Fruit fly (Drosophila melanogaster): ENCODE data around the gene Gr10b.

Gr10b gene

dm6 chrX:11393003-11393620 lies 19.9 kb downstream of the Gr10b start (continued):
- TF ChIP-seq CkIIα-i1 (GFP tag; IDR thresholded peaks at IDR 0.05) (no peak), CG18262 (tag; optimal IDR thresholded peaks at IDR 0.05) (no peak), prd (optimal IDR thresholded peaks at IDR 0.05) (no peak), prd (GFP tag; IDR thresholded peaks at IDR 0.05) (no peak), HmgZ (tag; optimal IDR thresholded peaks at IDR 0.05) (peak; percentile 47), Atf-2 (GFP tag; optimal IDR thresholded peaks at IDR 0.05) (no peak), chinmo (GFP tag; IDR thresholded peaks at IDR 0.05; ENCODE audit: partially characterized antibody) (0 out of 4 replicates have a peak, but pooled peaks have one; percentile 43), Jarid2 (GFP tag; optimal IDR thresholded peaks at IDR 0.05) (no peak), MBD-R2 (GFP tag; IDR thresholded peaks at IDR 0.05) (no peak), CG10321 (GFP tag; IDR thresholded peaks at IDR 0.05) (no peak), CG14014 (GFP tag; IDR thresholded peaks at IDR 0.05) (0 out of 2 replicates have a peak, but pooled peaks have one; percentile 5), sens (GFP tag) (peak; percentile 53), CG3838 (GFP tag; optimal IDR thresholded peaks at IDR 0.05) (no peak)

dm6 chrX:11391364-11391915 lies 21.6 kb downstream of the Gr10b start:
- TF ChIP-seq CG10431 (GFP tag; optimal IDR thresholded peaks at IDR 0.05) (no peak), ATbp (GFP tag; optimal IDR thresholded peaks at IDR 0.05) (no peak), CG6254 (GFP tag; optimal IDR thresholded peaks at IDR 0.05) (no peak), CG15011 (GFP tag; optimal IDR thresholded peaks at IDR 0.05) (peak; percentile 14), CG6272 (GFP tag; IDR thresholded peaks at IDR 0.05) (0 out of 2 replicates have a peak, but pooled peaks have one; percentile 44), row (GFP tag; IDR thresholded peaks at IDR 0.05) (peak; percentile 66), CG15601 (tag; optimal IDR thresholded peaks at IDR 0.05) (no peak), pum (GFP tag; optimal IDR thresholded peaks at IDR 0.05) (no peak), salm (tag; optimal IDR thresholded peaks at IDR 0.05) (peak; percentile 13), CG14667 (GFP tag; IDR thresholded peaks at IDR 0.05) (peak; percentile 29; the same call in 1 of the 2 replicates), BtbVII (GFP tag; optimal IDR thresholded peaks at IDR 0.05) (no peak), stc (GFP tag; IDR thresholded peaks at IDR 0.05) (peak; percentile 68), Meics (GFP tag; optimal IDR thresholded peaks at IDR 0.05) (no peak), wdn (GFP tag; IDR thresholded peaks at IDR 0.05) (peak; percentile 57), lola (GFP tag; optimal IDR thresholded peaks at IDR 0.05) (no peak), NK7.1 (GFP tag; optimal IDR thresholded peaks at IDR 0.05) (no peak), Ssrp (tag; optimal IDR thresholded peaks at IDR 0.05) (no peak), Sin3A (optimal IDR thresholded peaks at IDR 0.05) (no peak), onecut (GFP tag; IDR thresholded peaks at IDR 0.05) (no peak), MTF-1 (GFP tag; optimal IDR thresholded peaks at IDR 0.05; ENCODE audit: borderline replicate concordance) (no peak), Hr51 (GFP tag; optimal IDR thresholded peaks at IDR 0.05) (peak in 1 of 2 experiments; percentile 49), aop (GFP tag; IDR thresholded peaks at IDR 0.05) (no peak), ind (GFP tag; optimal IDR thresholded peaks at IDR 0.05) (peak; percentile 45), CG6791 (GFP tag; IDR thresholded peaks at IDR 0.05; ENCODE audit: partially characterized antibody) (no peak), sens (GFP tag) (peak; percentile 77), CG17359 (tag; optimal IDR thresholded peaks at IDR 0.05) (peak; percentile 43), danr (GFP tag; IDR thresholded peaks at IDR 0.05) (0 out of 2 replicates have a peak, but pooled peaks have one; percentile 10), CG6689 (GFP tag; IDR thresholded peaks at IDR 0.05) (peak; percentile 53), ash1 (GFP tag; optimal IDR thresholded peaks at IDR 0.05) (no peak), chm (GFP tag; IDR thresholded peaks at IDR 0.05) (0 out of 2 replicates have a peak, but pooled peaks have one; percentile 55), CG2116 (GFP tag; optimal IDR thresholded peaks at IDR 0.05) (no peak), Ravus (GFP tag; IDR thresholded peaks at IDR 0.05) (peak; percentile 38), maf-S (GFP tag; optimal IDR thresholded peaks at IDR 0.05) (no peak), CG32532 (GFP tag; IDR thresholded peaks at IDR 0.05) (peak; percentile 80), Dref (GFP tag; IDR thresholded peaks at IDR 0.05) (no peak), Mrtf (GFP tag; IDR thresholded peaks at IDR 0.05) (peak; percentile 68; the same call in 2 of the 3 replicates), H2.0 (GFP tag; IDR thresholded peaks at IDR 0.05) (0 out of 2 replicates have a peak, but pooled peaks have one; percentile 44)
